Worm (Caenorhabditis elegans) whole organism, dauer: ENCODE measurements around the gene F42G4.2.

Source experiments
- unc-62 ChIP-seq: sonication (generic microtip); optimal IDR thresholded peaks from 2 replicates; lab custom pipeline; 2017; ENCODE audit warnings: missing biosample characterization, missing genetic modification reagents, missing genetic modification characterization

F42G4.2 gene

ce11 chrII:13083752-13084214 lies 36.1 kb downstream of the F42G4.2 start, which contains the start of the genes Y81G3A.1 and gcn-2:
Y81G3A.1 (minus strand) TSS chrII:13083926.
gcn-2 (plus strand) TSS chrII:13084164.
- no peak for TF ChIP-seq unc-62

ce11 chrII:13085951-13086350 lies 38.2 kb downstream of the F42G4.2 start:
- no peak for TF ChIP-seq unc-62

- TF ChIP-seq unc-62 = no peak
Observed at ce11 chrII:13091123-13091522, 43.4 kb downstream of the F42G4.2 start, which contains the start of gene Y81G3A.4. Y81G3A.4 (plus strand) TSS chrII:13091423.

- no peak for TF ChIP-seq unc-62
Observed at ce11 chrII:13091857-13092256, 44.1 kb downstream of the F42G4.2 start.

- no peak for TF ChIP-seq unc-62
Observed at ce11 chrII:13096345-13096744, 48.6 kb downstream of the F42G4.2 start.

ce11 chrII:13098175-13098574 lies 50.5 kb downstream of the F42G4.2 start, which contains the start of gene col-86:
col-86 (minus strand) TSS chrII:13098275.
- no peak for TF ChIP-seq unc-62
